Fruit fly (Drosophila melanogaster) whole organism, embryonic: ENCODE measurements around the gene Cyp4ac2.
A peak's percentile ranks its signal among the peaks of the same experiment; 100 is the strongest.

Experiments
- Atf-2 ChIP-seq: fragments of 200-800 bp; sonication (Bioruptor generic); optimal IDR thresholded peaks from 2 replicates; lab custom pipeline; 2016; ENCODE audit warnings: missing biosample characterization, missing genetic modification characterization
- Atf6 ChIP-seq: fragments of 200-800 bp; sonication (Bioruptor generic); IDR thresholded peaks from 2 replicates; pipeline ENCODE4 v1.3.6; 2022; ENCODE audit warnings: missing biosample characterization, missing genetic modification characterization
- Bdp1 ChIP-seq: fragments of 200-800 bp; sonication (Bioruptor generic); optimal IDR thresholded peaks from 3 replicates; lab custom pipeline; 2016; ENCODE audit warnings: missing biosample characterization, missing genetic modification characterization
- CG10209 ChIP-seq: fragments of 200-800 bp; sonication (Bioruptor generic); optimal IDR thresholded peaks from 3 replicates; lab custom pipeline; 2017; ENCODE audit warnings: missing biosample characterization, mild to moderate bottlenecking, missing genetic modification characterization, missing genetic modification reagents
- CG13123 ChIP-seq: fragments of 200-800 bp; sonication (Bioruptor generic); optimal IDR thresholded peaks from 2 replicates; lab custom pipeline; 2016; ENCODE audit warnings: missing biosample characterization, missing genetic modification characterization
- CG13775 ChIP-seq: fragments of 200-800 bp; sonication (Bioruptor generic); optimal IDR thresholded peaks from 3 replicates; lab custom pipeline; 2017; ENCODE audit warnings: missing biosample characterization, mild to moderate bottlenecking, missing genetic modification characterization
- CG17912 ChIP-seq: fragments of 200-800 bp; sonication (Bioruptor generic); optimal IDR thresholded peaks from 2 replicates; lab custom pipeline; 2018; ENCODE audit warnings: missing biosample characterization, mild to moderate bottlenecking, missing genetic modification characterization
- CG18262 ChIP-seq: fragments of 200-800 bp; optimal IDR thresholded peaks from 3 replicates; lab custom pipeline; 2019; ENCODE audit warnings: missing biosample characterization, mild to moderate bottlenecking, missing genetic modification characterization, moderate library complexity
- CG2120 ChIP-seq: fragments of 200-800 bp; sonication (Bioruptor generic); optimal IDR thresholded peaks from 3 replicates; lab custom pipeline; 2016; ENCODE audit warnings: missing biosample characterization, missing genetic modification characterization
- CG32532 ChIP-seq: fragments of 200-800 bp; sonication (Bioruptor generic); IDR thresholded peaks from 2 replicates; pipeline ENCODE4 v1.3.6; 2022; ENCODE audit warnings: missing biosample characterization, missing genetic modification characterization
- CG33213 ChIP-seq: fragments of 200-800 bp; sonication (Bioruptor generic); optimal IDR thresholded peaks from 3 replicates; lab custom pipeline; 2016; ENCODE audit warnings: missing biosample characterization, missing genetic modification characterization
- CG3407 ChIP-seq: fragments of 200-800 bp; sonication (Bioruptor generic); optimal IDR thresholded peaks from 2 replicates; lab custom pipeline; 2018; ENCODE audit warnings: missing biosample characterization, mild to moderate bottlenecking, missing genetic modification characterization
- CG43689 ChIP-seq: fragments of 200-800 bp; sonication (Bioruptor generic); IDR thresholded peaks from 2 replicates; pipeline ENCODE4 v1.3.6; 2022; ENCODE audit warnings: missing biosample characterization, missing genetic modification characterization
- CG5245 ChIP-seq: fragments of 200-800 bp; sonication (Bioruptor generic); optimal IDR thresholded peaks from 3 replicates; lab custom pipeline; 2016; ENCODE audit warnings: missing biosample characterization, missing genetic modification characterization
- CG6683 ChIP-seq: fragments of 200-800 bp; sonication (Bioruptor generic); optimal IDR thresholded peaks from 2 replicates; lab custom pipeline; 2017; ENCODE audit warnings: missing biosample characterization, mild to moderate bottlenecking, missing genetic modification characterization, missing genetic modification reagents
- CG8290 ChIP-seq, 3 experiments: fragments of 200-800 bp; sonication (Bioruptor generic); optimal IDR thresholded peaks; 2 replicates each; lab custom pipeline; 2016 to 2019; ENCODE audit warnings: missing biosample characterization in 3 of 3, missing genetic modification characterization in 3 of 3, mild to moderate bottlenecking in 2 of 3, moderate library complexity in 1 of 3
- CG9215 ChIP-seq: fragments of 200-800 bp; sonication (Bioruptor generic); IDR thresholded peaks from 2 replicates; pipeline ENCODE4 v1.3.6; 2022; ENCODE audit warnings: missing biosample characterization, missing genetic modification characterization
- CoRest ChIP-seq: fragments of 200-800 bp; sonication (Bioruptor generic); optimal IDR thresholded peaks from 3 replicates; lab custom pipeline; 2018; ENCODE audit warnings: missing biosample characterization, mild to moderate bottlenecking, missing genetic modification characterization, moderate library complexity
- D ChIP-seq, 2 experiments: fragments of 200-800 bp in 1 of 2; fragments of >200 bp in 1 of 2; sonication (Bioruptor generic) in 1 of 2; optimal IDR thresholded peaks; 2 replicates in 1 of 2; 3 replicates in 1 of 2; lab custom pipeline; 2017; ENCODE audit warnings: mild to moderate bottlenecking in 1 of 2, missing biosample characterization in 1 of 2, missing genetic modification characterization in 1 of 2, missing genetic modification reagents in 1 of 2
- Dad ChIP-seq: fragments of 200-800 bp; sonication (Bioruptor generic); optimal IDR thresholded peaks from 3 replicates; lab custom pipeline; 2016; ENCODE audit warnings: missing biosample characterization, missing genetic modification characterization
- Dek ChIP-seq: fragments of 200-800 bp; sonication (Bioruptor generic); optimal IDR thresholded peaks from 3 replicates; lab custom pipeline; 2019; ENCODE audit warnings: missing biosample characterization, mild to moderate bottlenecking, missing genetic modification characterization, moderate library complexity
- Dfd ChIP-seq, 2 experiments: fragments of >200 bp; optimal IDR thresholded peaks; 2 replicates each; lab custom pipeline; 2017; ENCODE audit warnings: missing biosample characterization in 2 of 2, missing genetic modification characterization in 2 of 2
- Dip2 ChIP-seq: fragments of 200-800 bp; sonication (Bioruptor generic); IDR thresholded peaks from 2 replicates; pipeline ENCODE4 v1.3.6; 2022; ENCODE audit warnings: missing biosample characterization, missing genetic modification characterization
- Drgx ChIP-seq: fragments of 200-800 bp; sonication (Bioruptor generic); IDR thresholded peaks from 2 replicates; pipeline ENCODE4 v1.3.6; 2022; ENCODE audit warnings: missing biosample characterization, missing genetic modification characterization
- Eip74EF ChIP-seq, 2 experiments: fragments of 200-800 bp in 1 of 2; fragments of >200 bp in 1 of 2; sonication (Bioruptor generic) in 1 of 2; optimal IDR thresholded peaks; 2 replicates each; lab custom pipeline; 2017 to 2019; ENCODE audit warnings: missing biosample characterization in 2 of 2, missing genetic modification characterization in 2 of 2, mild to moderate bottlenecking in 1 of 2, moderate library complexity in 1 of 2
- HHEX ChIP-seq: fragments of 200-800 bp; sonication (Bioruptor generic); optimal IDR thresholded peaks from 3 replicates; lab custom pipeline; 2017; ENCODE audit warnings: missing biosample characterization, mild to moderate bottlenecking, missing genetic modification characterization, missing genetic modification reagents
- HLH54F ChIP-seq: fragments of 200-800 bp; sonication (Bioruptor generic); optimal IDR thresholded peaks from 3 replicates; lab custom pipeline; 2016; ENCODE audit warnings: missing biosample characterization, missing genetic modification characterization
- Jarid2 ChIP-seq: fragments of 200-800 bp; sonication (Bioruptor generic); optimal IDR thresholded peaks from 3 replicates; lab custom pipeline; 2017; ENCODE audit warnings: mild to moderate bottlenecking, missing biosample characterization, missing genetic modification reagents, missing genetic modification characterization
- Lim3 ChIP-seq: fragments of 200-800 bp; sonication (Bioruptor generic); IDR thresholded peaks from 2 replicates; pipeline ENCODE4 v1.3.6; 2022; ENCODE audit warnings: missing biosample characterization, missing genetic modification characterization
- Max ChIP-seq: fragments of 200-800 bp; sonication (Bioruptor generic); optimal IDR thresholded peaks from 2 replicates; lab custom pipeline; 2016; ENCODE audit warnings: missing biosample characterization, mild to moderate bottlenecking, missing genetic modification characterization
- abd-A ChIP-seq: fragments of 200-800 bp; sonication (Bioruptor generic); optimal IDR thresholded peaks from 3 replicates; lab custom pipeline; 2019; ENCODE audit warnings: missing biosample characterization, mild to moderate bottlenecking, missing genetic modification characterization, moderate library complexity
- crc ChIP-seq: fragments of 200-800 bp; sonication (Bioruptor generic); optimal IDR thresholded peaks from 2 replicates; lab custom pipeline; 2016; ENCODE audit warnings: missing biosample characterization, missing genetic modification characterization
- esg ChIP-seq: fragments of 200-800 bp; sonication (Bioruptor generic); conservative IDR thresholded peaks from 2 replicates; pipeline ENCODE4 v1.3.6; 2022; ENCODE audit warnings: missing biosample characterization, missing genetic modification characterization
- fru ChIP-seq: fragments of >200 bp; optimal IDR thresholded peaks from 2 replicates; lab custom pipeline; 2017
- gcm2 ChIP-seq: fragments of 200-800 bp; sonication (Bioruptor generic); optimal IDR thresholded peaks from 2 replicates; lab custom pipeline; 2016; ENCODE audit warnings: missing biosample characterization, missing genetic modification characterization
- hkb ChIP-seq, 2 experiments: fragments of 200-800 bp in 1 of 2; fragments of >200 bp in 1 of 2; sonication (Bioruptor generic) in 1 of 2; IDR thresholded peaks in 1 of 2; optimal IDR thresholded peaks in 1 of 2; 2 replicates each; pipeline versions ENCODE4 v1.3.6 to Lab custom; 2017 to 2022; ENCODE audit warnings: missing biosample characterization in 1 of 2, missing genetic modification characterization in 1 of 2
- kah ChIP-seq: fragments of 200-800 bp; sonication (Bioruptor generic); optimal IDR thresholded peaks from 2 replicates; lab custom pipeline; 2018; ENCODE audit warnings: missing biosample characterization, mild to moderate bottlenecking, missing genetic modification characterization
- oc ChIP-seq: fragments of 200-800 bp; sonication (Bioruptor generic); optimal IDR thresholded peaks from 2 replicates; lab custom pipeline; 2018; ENCODE audit warnings: missing biosample characterization, mild to moderate bottlenecking, missing genetic modification characterization, moderate library complexity
- pho ChIP-seq: fragments of 200-800 bp; sonication (Bioruptor generic); optimal IDR thresholded peaks from 2 replicates; lab custom pipeline; 2016; ENCODE audit warnings: missing biosample characterization, missing genetic modification characterization
- prd ChIP-seq, 3 experiments: fragments of >200 bp in 2 of 3; fragments of 200-800 bp in 1 of 3; sonication (Bioruptor generic) in 1 of 3; optimal IDR thresholded peaks in 2 of 3; IDR thresholded peaks in 1 of 3; 2 replicates in 2 of 3; 3 replicates in 1 of 3; pipeline versions ENCODE4 v1.3.6 to Lab custom; 2017 to 2022; ENCODE audit warnings: missing biosample characterization in 1 of 3, missing genetic modification characterization in 1 of 3
- schlank ChIP-seq: fragments of 200-800 bp; sonication (Bioruptor generic); optimal IDR thresholded peaks from 2 replicates; lab custom pipeline; 2018; ENCODE audit warnings: missing biosample characterization, mild to moderate bottlenecking, missing genetic modification characterization
- sisA ChIP-seq: fragments of 200-800 bp; sonication (Bioruptor generic); IDR thresholded peaks from 2 replicates; pipeline ENCODE4 v1.3.6; 2022; ENCODE audit warnings: missing biosample characterization, missing genetic modification characterization
- slbo ChIP-seq: fragments of 200-800 bp; sonication (Bioruptor generic); IDR thresholded peaks from 2 replicates; pipeline ENCODE4 v1.3.6; 2022; ENCODE audit warnings: missing biosample characterization, missing genetic modification characterization
- sna ChIP-seq: fragments of 200-800 bp; sonication (Bioruptor generic); IDR thresholded peaks from 2 replicates; pipeline ENCODE4 v1.3.6; 2022; ENCODE audit warnings: missing biosample characterization, missing genetic modification characterization; ENCODE audit not compliant: partially characterized antibody
- sob ChIP-seq: fragments of 200-800 bp; sonication (Bioruptor generic); IDR thresholded peaks from 2 replicates; pipeline ENCODE4 v1.3.6; 2022; ENCODE audit warnings: missing biosample characterization, missing genetic modification characterization
- tin ChIP-seq: fragments of 200-800 bp; sonication (Bioruptor generic); optimal IDR thresholded peaks from 3 replicates; lab custom pipeline; 2016; ENCODE audit warnings: missing biosample characterization, missing genetic modification characterization
- unpg ChIP-seq: fragments of 200-800 bp; sonication (Bioruptor generic); optimal IDR thresholded peaks from 3 replicates; lab custom pipeline; 2018; ENCODE audit warnings: missing biosample characterization, mild to moderate bottlenecking, missing genetic modification characterization, moderate library complexity
- usp ChIP-seq: fragments of >200 bp; optimal IDR thresholded peaks from 2 replicates; lab custom pipeline; 2017; ENCODE audit warnings: missing biosample characterization, missing genetic modification characterization
- zen ChIP-seq: fragments of 200-800 bp; sonication (Bioruptor generic); optimal IDR thresholded peaks from 3 replicates; lab custom pipeline; 2018; ENCODE audit warnings: missing biosample characterization, mild to moderate bottlenecking, missing genetic modification characterization, moderate library complexity

Gene Cyp4ac2

DNA sequence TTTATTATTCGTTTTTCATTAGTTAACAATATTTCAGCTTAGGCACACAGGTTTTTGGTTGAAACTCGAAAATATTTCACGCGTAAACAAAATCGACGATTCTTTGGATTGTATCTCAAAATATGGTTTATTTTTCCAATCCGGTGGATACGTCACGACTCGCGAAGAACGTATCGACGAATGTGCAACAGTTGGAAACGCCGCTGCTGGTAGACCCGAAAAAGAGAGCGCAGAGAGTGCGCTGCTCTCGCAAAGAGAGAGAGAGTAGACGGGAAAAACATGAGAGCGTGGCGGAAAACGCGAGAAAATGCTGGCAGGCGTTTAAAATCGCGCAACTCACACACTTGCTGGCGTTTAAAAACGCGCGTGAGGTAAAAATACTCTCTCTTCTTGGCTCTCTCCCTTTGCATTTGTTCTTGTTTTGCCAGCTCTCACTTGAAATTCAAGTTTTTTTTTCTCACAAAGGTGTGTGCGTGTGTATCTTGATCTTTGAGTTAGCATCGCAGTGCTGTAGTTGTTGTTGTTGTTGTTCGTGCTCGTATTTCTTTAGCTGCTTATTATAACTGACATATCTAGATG is 28.9 kb upstream of the Cyp4ac2 start (continued):
- no peak for TF ChIP-seq crc
- TF ChIP-seq CG33213 (GFP tag; lab: Kevin White, UChicago) = no peak
- no peak for TF ChIP-seq D (optimal IDR thresholded peaks at IDR 0.05; lab: Kevin White, UChicago)
- TF ChIP-seq D (GFP tag; optimal IDR thresholded peaks at IDR 0.05; lab: Kevin White, UChicago) = no peak
- no peak for TF ChIP-seq CG6683 (GFP tag; lab: Kevin White, UChicago)
- no peak for TF ChIP-seq CG18262 (tag; lab: Kevin White, UChicago)
- no peak for TF ChIP-seq abd-A (tag; lab: Kevin White, UChicago)
- no peak for TF ChIP-seq oc
- no peak for TF ChIP-seq hkb (optimal IDR thresholded peaks at IDR 0.05; lab: Kevin White, UChicago)
- peak; percentile 61 for TF ChIP-seq hkb (GFP tag; IDR thresholded peaks at IDR 0.05; lab: Robert Waterston, UW)
- no peak for TF ChIP-seq fru (lab: Kevin White, UChicago)
- TF ChIP-seq Drgx = no peak
- TF ChIP-seq CG13123 (GFP tag; lab: Kevin White, UChicago) = no peak
- TF ChIP-seq slbo (GFP tag; lab: Robert Waterston, UW) = no peak
- TF ChIP-seq HHEX (GFP tag; lab: Kevin White, UChicago) = no peak
- no peak for TF ChIP-seq Dad (GFP tag; lab: Kevin White, UChicago)
- TF ChIP-seq kah = peak; percentile 74
- no peak for TF ChIP-seq Atf-2 (GFP tag; lab: Kevin White, UChicago)
- TF ChIP-seq Dek (tag; lab: Kevin White, UChicago) = no peak
- no peak for TF ChIP-seq CG10209 (GFP tag; lab: Kevin White, UChicago)
- no peak for TF ChIP-seq CG8290 (GFP tag; optimal IDR thresholded peaks at IDR 0.05; lab: Kevin White, UChicago)
- TF ChIP-seq CG8290 (tag; optimal IDR thresholded peaks at IDR 0.05; lab: Kevin White, UChicago) = peak in 1 of 2 experiments; percentile 46
- TF ChIP-seq CG43689 (GFP tag; lab: Robert Waterston, UW) = no peak
- no peak for TF ChIP-seq esg (GFP tag; lab: Robert Waterston, UW)
- no peak for TF ChIP-seq CG13775 (GFP tag; lab: Kevin White, UChicago)
- no peak for TF ChIP-seq CG2120
- TF ChIP-seq CG32532 (GFP tag; lab: Robert Waterston, UW) = peak; percentile 73; the same call in 1 of the 2 replicates
- TF ChIP-seq CoRest (tag; lab: Kevin White, UChicago) = no peak
- TF ChIP-seq gcm2 (GFP tag; lab: Kevin White, UChicago) = no peak
- TF ChIP-seq CG3407 = no peak
- TF ChIP-seq Max (GFP tag; lab: Kevin White, UChicago) = no peak
- TF ChIP-seq pho (GFP tag; lab: Kevin White, UChicago) = no peak
- no peak for TF ChIP-seq prd (optimal IDR thresholded peaks at IDR 0.05; lab: Kevin White, UChicago)
- TF ChIP-seq prd (GFP tag; IDR thresholded peaks at IDR 0.05; lab: Robert Waterston, UW) = no peak
- TF ChIP-seq Lim3 (GFP tag; lab: Robert Waterston, UW) = no peak
- peak; percentile 32; the same call in 1 of the 2 replicates for TF ChIP-seq sob (GFP tag; lab: Robert Waterston, UW)
- 0 out of 2 replicates have a peak, but pooled peaks have one; percentile 24 for TF ChIP-seq Atf6 (GFP tag; lab: Robert Waterston, UW)
- no peak for TF ChIP-seq Bdp1 (GFP tag; lab: Kevin White, UChicago)
- no peak for TF ChIP-seq schlank (tag; lab: Kevin White, UChicago)
- TF ChIP-seq CG9215 (GFP tag; lab: Robert Waterston, UW) = no peak
- no peak for TF ChIP-seq HLH54F
- TF ChIP-seq zen (tag; lab: Kevin White, UChicago) = peak; percentile 5
- TF ChIP-seq sna (GFP tag; lab: Robert Waterston, UW) = peak; percentile 69
- TF ChIP-seq Dip2 (GFP tag; lab: Robert Waterston, UW) = no peak
- TF ChIP-seq tin (GFP tag; lab: Kevin White, UChicago) = no peak
- peak; percentile 93 for TF ChIP-seq Jarid2 (GFP tag; lab: Kevin White, UChicago)
- peak in 1 of 2 experiments; percentile 23 for TF ChIP-seq Eip74EF (GFP tag; optimal IDR thresholded peaks at IDR 0.05; lab: Kevin White, UChicago)
- TF ChIP-seq unpg (GFP tag; lab: Kevin White, UChicago) = peak; percentile 2
- TF ChIP-seq sisA = no peak
- no peak for TF ChIP-seq usp
- no peak for TF ChIP-seq CG17912 (GFP tag; lab: Kevin White, UChicago)
- TF ChIP-seq CG5245 = no peak
- TF ChIP-seq Dfd (GFP tag; optimal IDR thresholded peaks at IDR 0.05; lab: Kevin White, UChicago) = no peak
